Fruit fly (Drosophila melanogaster) whole organism, embryonic: ENCODE data around the gene CG17612.

Experiments used
- Ada2b ChIP-seq: fragments of 200-800 bp; sonication (Bioruptor generic); IDR thresholded peaks from 2 replicates; pipeline ENCODE4 v1.3.6; 2022; ENCODE audit warnings: missing biosample characterization, missing genetic modification characterization
- Atf-2 ChIP-seq: fragments of 200-800 bp; sonication (Bioruptor generic); optimal IDR thresholded peaks from 2 replicates; lab custom pipeline; 2016; ENCODE audit warnings: missing biosample characterization, missing genetic modification characterization
- Atf6 ChIP-seq: fragments of 200-800 bp; sonication (Bioruptor generic); IDR thresholded peaks from 2 replicates; pipeline ENCODE4 v1.3.6; 2022; ENCODE audit warnings: missing biosample characterization, missing genetic modification characterization
- CG10147 ChIP-seq: fragments of 200-800 bp; sonication (Bioruptor generic); optimal IDR thresholded peaks from 2 replicates; lab custom pipeline; 2019; ENCODE audit warnings: missing biosample characterization, mild to moderate bottlenecking, missing genetic modification characterization, moderate library complexity
- CG10267 ChIP-seq: fragments of 200-800 bp; sonication (Bioruptor generic); optimal IDR thresholded peaks from 2 replicates; lab custom pipeline; 2018; ENCODE audit warnings: missing biosample characterization, mild to moderate bottlenecking, missing genetic modification characterization, moderate library complexity
- CG10654 ChIP-seq: fragments of 200-800 bp; sonication (Bioruptor generic); optimal IDR thresholded peaks from 2 replicates; lab custom pipeline; 2016; ENCODE audit warnings: missing biosample characterization, missing genetic modification characterization
- CG12391 ChIP-seq: fragments of 200-800 bp; sonication (Bioruptor generic); optimal IDR thresholded peaks from 3 replicates; lab custom pipeline; 2018; ENCODE audit warnings: missing biosample characterization, mild to moderate bottlenecking, missing genetic modification characterization, moderate library complexity
- CG13123 ChIP-seq: fragments of 200-800 bp; sonication (Bioruptor generic); optimal IDR thresholded peaks from 2 replicates; lab custom pipeline; 2016; ENCODE audit warnings: missing biosample characterization, missing genetic modification characterization
- CG13894 ChIP-seq: fragments of 200-800 bp; sonication (Bioruptor generic); optimal IDR thresholded peaks from 3 replicates; lab custom pipeline; 2018; ENCODE audit warnings: missing biosample characterization, mild to moderate bottlenecking, missing genetic modification characterization, moderate library complexity
- CG15601 ChIP-seq: fragments of 200-800 bp; sonication (Bioruptor generic); optimal IDR thresholded peaks from 3 replicates; lab custom pipeline; 2019; ENCODE audit warnings: missing biosample characterization, mild to moderate bottlenecking, missing genetic modification characterization, moderate library complexity
- CG18262 ChIP-seq: fragments of 200-800 bp; optimal IDR thresholded peaks from 3 replicates; lab custom pipeline; 2019; ENCODE audit warnings: missing biosample characterization, mild to moderate bottlenecking, missing genetic modification characterization, moderate library complexity
- CG18764 ChIP-seq: fragments of 200-800 bp; sonication (Bioruptor generic); optimal IDR thresholded peaks from 3 replicates; lab custom pipeline; 2016; ENCODE audit warnings: missing biosample characterization, missing genetic modification characterization
- CG34224 ChIP-seq: fragments of 200-800 bp; sonication (Bioruptor generic); IDR thresholded peaks from 3 replicates; pipeline ENCODE4 v1.3.6; 2022; ENCODE audit warnings: missing biosample characterization, missing genetic modification characterization; ENCODE audit not compliant: partially characterized antibody
- CG34376 ChIP-seq: fragments of 200-800 bp; sonication (Bioruptor generic); optimal IDR thresholded peaks from 2 replicates; lab custom pipeline; 2018; ENCODE audit warnings: missing biosample characterization, mild to moderate bottlenecking, missing genetic modification characterization
- CG3995 ChIP-seq: fragments of 200-800 bp; sonication (Bioruptor generic); optimal IDR thresholded peaks from 3 replicates; lab custom pipeline; 2016; ENCODE audit warnings: missing biosample characterization, missing genetic modification characterization
- CG4730 ChIP-seq: fragments of 200-800 bp; sonication (Bioruptor generic); IDR thresholded peaks from 2 replicates; pipeline ENCODE4 v1.3.6; 2022; ENCODE audit warnings: missing biosample characterization, missing genetic modification characterization
- CG5245 ChIP-seq: fragments of 200-800 bp; sonication (Bioruptor generic); optimal IDR thresholded peaks from 3 replicates; lab custom pipeline; 2016; ENCODE audit warnings: missing biosample characterization, missing genetic modification characterization
- CG6654 ChIP-seq: fragments of 200-800 bp; sonication (Bioruptor generic); optimal IDR thresholded peaks from 2 replicates; lab custom pipeline; 2017; ENCODE audit warnings: missing biosample characterization, mild to moderate bottlenecking, missing genetic modification characterization
- CG7928 ChIP-seq: fragments of 200-800 bp; sonication (Bioruptor generic); optimal IDR thresholded peaks from 2 replicates; lab custom pipeline; 2017; ENCODE audit warnings: missing biosample characterization, mild to moderate bottlenecking, missing genetic modification characterization
- CG8478 ChIP-seq: fragments of >200 bp; optimal IDR thresholded peaks from 2 replicates; lab custom pipeline; 2018
- Doc3 ChIP-seq: fragments of 200-800 bp; sonication (Bioruptor generic); IDR thresholded peaks from 3 replicates; pipeline ENCODE4 v1.3.6; 2022; ENCODE audit warnings: missing biosample characterization, missing genetic modification characterization; ENCODE audit not compliant: partially characterized antibody
- Gsc ChIP-seq: fragments of 200-800 bp; sonication (Bioruptor generic); IDR thresholded peaks from 2 replicates; pipeline ENCODE4 v1.3.6; 2022; ENCODE audit warnings: missing biosample characterization, missing genetic modification characterization
- HLHmδ ChIP-seq: fragments of 200-800 bp; sonication (Bioruptor generic); optimal IDR thresholded peaks from 2 replicates; lab custom pipeline; 2018; ENCODE audit warnings: missing biosample characterization, mild to moderate bottlenecking, missing genetic modification characterization, moderate library complexity
- Hmr ChIP-seq: fragments of 200-800 bp; sonication (Bioruptor generic); optimal IDR thresholded peaks from 3 replicates; lab custom pipeline; 2017; ENCODE audit warnings: mild to moderate bottlenecking, missing biosample characterization, missing genetic modification reagents, missing genetic modification characterization
- MBD-R2 ChIP-seq: fragments of 200-800 bp; sonication (Bioruptor generic); IDR thresholded peaks from 2 replicates; pipeline ENCODE4 v1.3.6; 2022; ENCODE audit warnings: missing biosample characterization, missing genetic modification characterization
- Poxn ChIP-seq: fragments of 200-800 bp; sonication (Bioruptor generic); IDR thresholded peaks from 2 replicates; pipeline ENCODE4 v1.3.6; 2022; ENCODE audit warnings: missing biosample characterization, missing genetic modification characterization
- Ssrp ChIP-seq: fragments of 200-800 bp; sonication (Bioruptor generic); optimal IDR thresholded peaks from 2 replicates; lab custom pipeline; 2018; ENCODE audit warnings: missing biosample characterization, mild to moderate bottlenecking, missing genetic modification characterization, moderate library complexity
- Taf1 ChIP-seq: fragments of 200-800 bp; sonication (Bioruptor generic); IDR thresholded peaks from 2 replicates; pipeline ENCODE4 v1.3.6; 2022; ENCODE audit warnings: missing biosample characterization, missing genetic modification characterization
- Trl ChIP-seq, 3 experiments: fragments of >200 bp in 2 of 3; fragments of 200-800 bp in 1 of 3; sonication (Bioruptor generic) in 1 of 3; optimal IDR thresholded peaks; 2 replicates in 1 of 3; 3 replicates in 2 of 3; lab custom pipeline; 2016 to 2017; ENCODE audit warnings: missing biosample characterization in 1 of 3, missing genetic modification characterization in 1 of 3
- Xrp1 ChIP-seq: fragments of 200-800 bp; sonication (Bioruptor generic); IDR thresholded peaks from 2 replicates; pipeline ENCODE4 v1.3.6; 2022; ENCODE audit warnings: missing biosample characterization, missing genetic modification characterization
- ase ChIP-seq: fragments of 200-800 bp; sonication (Bioruptor generic); IDR thresholded peaks from 3 replicates; pipeline ENCODE4 v1.3.6; 2022; ENCODE audit warnings: missing biosample characterization, missing genetic modification characterization
- chif ChIP-seq, 2 experiments: fragments of 200-800 bp; sonication (Bioruptor generic); optimal IDR thresholded peaks; 3 replicates each; lab custom pipeline; 2016; ENCODE audit warnings: missing biosample characterization in 2 of 2, missing genetic modification characterization in 2 of 2
- crol ChIP-seq: fragments of 200-800 bp; sonication (Bioruptor generic); IDR thresholded peaks from 2 replicates; pipeline ENCODE4 v1.3.6; 2022; ENCODE audit warnings: missing biosample characterization, missing genetic modification characterization
- dimm ChIP-seq: fragments of 200-800 bp; sonication (Bioruptor generic); IDR thresholded peaks from 2 replicates; pipeline ENCODE4 v1.3.6; 2022; ENCODE audit warnings: missing biosample characterization, missing genetic modification characterization
- esg ChIP-seq: fragments of 200-800 bp; sonication (Bioruptor generic); conservative IDR thresholded peaks from 2 replicates; pipeline ENCODE4 v1.3.6; 2022; ENCODE audit warnings: missing biosample characterization, missing genetic modification characterization
- eyg ChIP-seq: fragments of 200-800 bp; sonication (Bioruptor generic); optimal IDR thresholded peaks from 3 replicates; lab custom pipeline; 2016; ENCODE audit warnings: missing biosample characterization, missing genetic modification characterization
- ftz-f1 ChIP-seq: fragments of 200-800 bp; sonication (Bioruptor generic); optimal IDR thresholded peaks from 2 replicates; lab custom pipeline; 2016; ENCODE audit warnings: missing biosample characterization, missing genetic modification characterization
- gcm ChIP-seq: fragments of 200-800 bp; sonication (Bioruptor generic); optimal IDR thresholded peaks from 2 replicates; lab custom pipeline; 2019; ENCODE audit warnings: missing biosample characterization, mild to moderate bottlenecking, missing genetic modification characterization, moderate library complexity
- gt ChIP-seq: fragments of 200-800 bp; sonication (Bioruptor generic); IDR thresholded peaks from 2 replicates; pipeline ENCODE4 v1.3.6; 2022; ENCODE audit warnings: missing biosample characterization, missing genetic modification characterization
- h ChIP-seq: fragments of >200 bp; optimal IDR thresholded peaks from 2 replicates; lab custom pipeline; 2017
- hb ChIP-seq: fragments of 200-800 bp; sonication (Bioruptor generic); IDR thresholded peaks from 3 replicates; pipeline ENCODE4 v1.3.6; 2022; ENCODE audit warnings: missing biosample characterization, missing genetic modification characterization; ENCODE audit not compliant: partially characterized antibody
- hbn ChIP-seq: fragments of 200-800 bp; sonication (Bioruptor generic); IDR thresholded peaks from 2 replicates; pipeline ENCODE4 v1.3.6; 2022; ENCODE audit warnings: missing biosample characterization, missing genetic modification characterization; ENCODE audit not compliant: partially characterized antibody
- lola ChIP-seq, 3 experiments: fragments of >200 bp in 2 of 3; fragments of 200-800 bp in 1 of 3; sonication (Bioruptor generic) in 1 of 3; optimal IDR thresholded peaks; 2 replicates each; lab custom pipeline; 2017 to 2019; ENCODE audit warnings: missing biosample characterization in 3 of 3, missing genetic modification characterization in 3 of 3, mild to moderate bottlenecking in 1 of 3, moderate library complexity in 1 of 3
- luna ChIP-seq: fragments of 200-800 bp; sonication (Bioruptor generic); optimal IDR thresholded peaks from 2 replicates; lab custom pipeline; 2016; ENCODE audit warnings: missing biosample characterization, missing genetic modification characterization
- mam ChIP-seq: fragments of 200-800 bp; sonication (Bioruptor generic); optimal IDR thresholded peaks from 3 replicates; lab custom pipeline; 2016; ENCODE audit warnings: missing biosample characterization, missing genetic modification characterization
- oc ChIP-seq: fragments of 200-800 bp; sonication (Bioruptor generic); optimal IDR thresholded peaks from 2 replicates; lab custom pipeline; 2018; ENCODE audit warnings: missing biosample characterization, mild to moderate bottlenecking, missing genetic modification characterization, moderate library complexity
- toy ChIP-seq: fragments of 200-800 bp; sonication (Bioruptor generic); IDR thresholded peaks from 2 replicates; pipeline ENCODE4 v1.3.6; 2022; ENCODE audit warnings: missing biosample characterization, missing genetic modification characterization
- ttk ChIP-seq: fragments of 200-800 bp; sonication (Bioruptor generic); IDR thresholded peaks from 2 replicates; pipeline ENCODE4 v2.1.2; 2022; ENCODE audit warnings: missing biosample characterization, missing genetic modification characterization
- vnd ChIP-seq: fragments of 200-800 bp; sonication (Bioruptor generic); IDR thresholded peaks from 3 replicates; pipeline ENCODE4 v1.3.6; 2022; ENCODE audit warnings: missing biosample characterization, missing genetic modification characterization; ENCODE audit not compliant: partially characterized antibody
- wek ChIP-seq: fragments of 200-800 bp; sonication (Bioruptor generic); optimal IDR thresholded peaks from 3 replicates; lab custom pipeline; 2018; ENCODE audit warnings: missing biosample characterization, mild to moderate bottlenecking, missing genetic modification characterization, moderate library complexity

The CG17612 gene

DNA sequence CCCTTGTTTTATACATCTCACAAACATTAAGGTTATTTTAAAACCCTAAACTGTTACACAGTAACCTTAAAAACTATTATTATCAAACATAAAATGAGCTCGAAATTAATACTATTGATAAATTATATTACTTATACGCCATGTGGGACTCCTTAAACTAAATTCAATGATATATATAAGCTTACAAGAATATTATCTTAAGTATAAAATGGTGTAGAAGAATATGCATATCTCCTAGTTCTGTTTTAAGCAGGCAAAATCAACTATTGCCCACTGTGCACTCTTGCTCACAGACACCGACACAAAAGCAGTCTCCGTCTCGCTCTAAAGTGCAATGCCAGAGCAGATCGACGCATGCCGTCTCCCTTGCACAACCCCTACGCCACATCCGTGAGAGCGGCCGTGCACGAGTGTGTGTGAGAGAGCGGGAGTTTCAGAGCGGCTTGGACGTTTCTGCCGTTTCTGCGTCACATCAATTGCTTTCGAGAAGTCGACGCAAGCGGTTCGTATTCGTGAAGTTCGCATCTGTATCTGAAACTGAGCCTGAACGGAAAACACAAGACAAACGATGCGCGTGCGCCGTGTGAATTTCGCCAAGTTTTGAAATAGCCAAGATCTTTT lies 10.9 kb downstream of the CG17612 start (continued):
- TF ChIP-seq CG5245 (GFP tag; lab: Kevin White, UChicago) (no peak), CG18262 (tag; lab: Kevin White, UChicago) (peak; percentile 93), CG8478 (lab: Kevin White, UChicago) (peak; percentile 97), CG34224 (GFP tag; lab: Robert Waterston, UW) (no peak; the same call in 2 of the 3 replicates), CG18764 (peak; percentile 33), Atf6 (no peak), ftz-f1 (GFP tag; lab: Kevin White, UChicago) (no peak), ttk (0 out of 2 replicates have a peak, but pooled peaks have one; percentile 46), CG10654 (GFP tag; lab: Kevin White, UChicago) (peak; percentile 24), luna (GFP tag; lab: Kevin White, UChicago) (no peak), Atf-2 (GFP tag; lab: Kevin White, UChicago) (no peak), mam (no peak), h (lab: Kevin White, UChicago) (no peak), CG34376 (GFP tag; lab: Kevin White, UChicago) (no peak), vnd (GFP tag; lab: Robert Waterston, UW) (no peak), CG13894 (tag; lab: Kevin White, UChicago) (no peak), gcm (GFP tag; lab: Kevin White, UChicago) (peak; percentile 81), gt (no peak), esg (GFP tag; lab: Robert Waterston, UW) (0 out of 2 replicates have a peak, but pooled peaks have one; percentile 22), Poxn (GFP tag; lab: Robert Waterston, UW) (no peak), hbn (no peak), CG7928 (GFP tag; lab: Kevin White, UChicago) (no peak), Xrp1 (GFP tag; lab: Robert Waterston, UW) (peak; percentile 64), Trl (optimal IDR thresholded peaks at IDR 0.05; lab: Kevin White, UChicago) (peak; percentile 61 to 95), Trl (GFP tag; optimal IDR thresholded peaks at IDR 0.05; lab: Kevin White, UChicago) (peak; percentile 17), CG13123 (GFP tag; lab: Kevin White, UChicago) (no peak), HLHmδ (GFP tag; lab: Kevin White, UChicago) (peak; percentile 90), oc (tag; lab: Kevin White, UChicago) (peak; percentile 75), wek (GFP tag; lab: Kevin White, UChicago) (peak; percentile 10), CG3995 (GFP tag; lab: Kevin White, UChicago) (no peak), CG12391 (tag; lab: Kevin White, UChicago) (peak; percentile 79), CG15601 (tag; lab: Kevin White, UChicago) (peak; percentile 81), eyg (GFP tag; lab: Kevin White, UChicago) (no peak), CG10147 (GFP tag; lab: Kevin White, UChicago) (no peak), CG10267 (tag; lab: Kevin White, UChicago) (peak; percentile 76), CG4730 (GFP tag; lab: Robert Waterston, UW) (no peak), dimm (GFP tag; lab: Robert Waterston, UW) (no peak), hb (GFP tag; lab: Robert Waterston, UW) (peak; percentile 66; the same call in 1 of the 3 replicates), Ssrp (tag; lab: Kevin White, UChicago) (peak; percentile 69), CG6654 (GFP tag; lab: Kevin White, UChicago) (no peak), lola (GFP tag; optimal IDR thresholded peaks at IDR 0.05; lab: Kevin White, UChicago) (peak in 1 of 3 experiments; percentile 88), ase (GFP tag; lab: Robert Waterston, UW) (no peak), toy (no peak), Ada2b (GFP tag; lab: Robert Waterston, UW) (no peak), Hmr (GFP tag; lab: Kevin White, UChicago) (peak; percentile 22), MBD-R2 (GFP tag; lab: Robert Waterston, UW) (no peak), crol (GFP tag; lab: Robert Waterston, UW) (no peak), Taf1 (GFP tag; lab: Robert Waterston, UW) (no peak), chif (GFP tag; optimal IDR thresholded peaks at IDR 0.05; lab: Kevin White, UChicago) (peak in 1 of 2 experiments; percentile 20), Doc3 (GFP tag; lab: Robert Waterston, UW) (peak; percentile 19; the same call in 1 of the 3 replicates), Gsc (GFP tag; lab: Robert Waterston, UW) (no peak)
